Fruit fly (Drosophila melanogaster) whole organism, embryonic: ENCODE results near the gene baf.

Experiments
- Antp ChIP-seq: fragments of 200-800 bp; sonication (Bioruptor generic); optimal IDR thresholded peaks from 3 replicates; lab custom pipeline; 2016; ENCODE audit warnings: missing biosample characterization, missing genetic modification characterization
- Asciz ChIP-seq: fragments of 200-800 bp; sonication (Bioruptor generic); optimal IDR thresholded peaks from 2 replicates; lab custom pipeline; 2017; ENCODE audit warnings: missing biosample characterization, mild to moderate bottlenecking, missing genetic modification characterization, missing genetic modification reagents
- Bgb ChIP-seq: fragments of 200-800 bp; sonication (Bioruptor generic); IDR thresholded peaks from 2 replicates; pipeline ENCODE4 v1.3.6; 2022; ENCODE audit warnings: missing biosample characterization, missing genetic modification characterization; ENCODE audit not compliant: partially characterized antibody
- Bteb2 ChIP-seq: fragments of 200-800 bp; sonication (Bioruptor generic); optimal IDR thresholded peaks from 2 replicates; lab custom pipeline; 2016; ENCODE audit warnings: missing biosample characterization, missing genetic modification characterization
- CG11723 ChIP-seq: fragments of 200-800 bp; sonication (Bioruptor generic); optimal IDR thresholded peaks from 2 replicates; lab custom pipeline; 2017; ENCODE audit warnings: missing biosample characterization, mild to moderate bottlenecking, missing genetic modification characterization
- CG12299 ChIP-seq: fragments of 200-800 bp; sonication (Bioruptor generic); optimal IDR thresholded peaks from 2 replicates; lab custom pipeline; 2018; ENCODE audit warnings: missing biosample characterization, mild to moderate bottlenecking, missing genetic modification characterization
- CG13296 ChIP-seq: fragments of 200-800 bp; sonication (Bioruptor generic); optimal IDR thresholded peaks from 3 replicates; lab custom pipeline; 2018; ENCODE audit warnings: missing biosample characterization, mild to moderate bottlenecking, missing genetic modification characterization
- CG14667 ChIP-seq: fragments of 200-800 bp; sonication (Bioruptor generic); IDR thresholded peaks from 2 replicates; pipeline ENCODE4 v1.3.6; 2022; ENCODE audit warnings: missing biosample characterization, missing genetic modification characterization
- CG15011 ChIP-seq: fragments of 200-800 bp; sonication (Bioruptor generic); optimal IDR thresholded peaks from 3 replicates; lab custom pipeline; 2018; ENCODE audit warnings: missing biosample characterization, mild to moderate bottlenecking, missing genetic modification characterization
- CG15479 ChIP-seq: fragments of 200-800 bp; sonication (Bioruptor generic); optimal IDR thresholded peaks from 3 replicates; lab custom pipeline; 2019; ENCODE audit warnings: missing biosample characterization, mild to moderate bottlenecking, missing genetic modification characterization, moderate library complexity
- CG1602 ChIP-seq: fragments of 200-800 bp; sonication (Bioruptor generic); optimal IDR thresholded peaks from 3 replicates; lab custom pipeline; 2016; ENCODE audit warnings: missing biosample characterization, missing genetic modification characterization
- CG16863 ChIP-seq: fragments of 200-800 bp; sonication (Bioruptor generic); optimal IDR thresholded peaks from 3 replicates; lab custom pipeline; 2016; ENCODE audit warnings: missing biosample characterization, missing genetic modification characterization
- CG17829 ChIP-seq: fragments of 200-800 bp; optimal IDR thresholded peaks from 2 replicates; lab custom pipeline; 2019; ENCODE audit warnings: missing biosample characterization, mild to moderate bottlenecking, missing genetic modification characterization, moderate library complexity
- CG1832 ChIP-seq: fragments of 200-800 bp; sonication (Bioruptor generic); optimal IDR thresholded peaks from 2 replicates; lab custom pipeline; 2017; ENCODE audit warnings: missing biosample characterization, mild to moderate bottlenecking, missing genetic modification characterization, inconsistent platforms
- CG30020 ChIP-seq: fragments of 200-800 bp; optimal IDR thresholded peaks from 2 replicates; lab custom pipeline; 2019; ENCODE audit warnings: missing biosample characterization, mild to moderate bottlenecking, missing genetic modification characterization, moderate library complexity
- CG31365 ChIP-seq: fragments of 200-800 bp; sonication (Bioruptor generic); optimal IDR thresholded peaks from 2 replicates; lab custom pipeline; 2018; ENCODE audit warnings: missing biosample characterization, mild to moderate bottlenecking, missing genetic modification characterization
- CG3281 ChIP-seq: fragments of 200-800 bp; sonication (Bioruptor generic); optimal IDR thresholded peaks from 3 replicates; lab custom pipeline; 2017; ENCODE audit warnings: missing biosample characterization, mild to moderate bottlenecking, missing genetic modification characterization
- CG3726 ChIP-seq: fragments of 200-800 bp; sonication (Bioruptor generic); IDR thresholded peaks from 3 replicates; pipeline ENCODE4, ENCODE4 v1.3.6; 2022; ENCODE audit warnings: missing biosample characterization, missing genetic modification characterization
- CG3847 ChIP-seq: fragments of 200-800 bp; sonication (Bioruptor generic); IDR thresholded peaks from 2 replicates; pipeline ENCODE4 v1.3.6; 2022; ENCODE audit warnings: missing biosample characterization, missing genetic modification characterization
- CG4328 ChIP-seq: fragments of 200-800 bp; sonication (Bioruptor generic); optimal IDR thresholded peaks from 3 replicates; lab custom pipeline; 2017; ENCODE audit warnings: missing biosample characterization, missing genetic modification reagents, missing genetic modification characterization
- CG4424 ChIP-seq: fragments of 200-800 bp; sonication (Bioruptor generic); optimal IDR thresholded peaks from 3 replicates; lab custom pipeline; 2016; ENCODE audit warnings: missing biosample characterization, missing genetic modification characterization
- CG4730 ChIP-seq: fragments of 200-800 bp; sonication (Bioruptor generic); IDR thresholded peaks from 2 replicates; pipeline ENCODE4 v1.3.6; 2022; ENCODE audit warnings: missing biosample characterization, missing genetic modification characterization
- CG6272 ChIP-seq: fragments of 200-800 bp; sonication (Bioruptor generic); IDR thresholded peaks from 2 replicates; pipeline ENCODE4 v1.3.6; 2022; ENCODE audit warnings: missing biosample characterization, missing genetic modification characterization
- CG8944 ChIP-seq: fragments of 200-800 bp; sonication (Bioruptor generic); optimal IDR thresholded peaks from 3 replicates; lab custom pipeline; 2016; ENCODE audit warnings: missing biosample characterization, missing genetic modification characterization
- CrebB ChIP-seq: fragments of 200-800 bp; sonication (Bioruptor generic); optimal IDR thresholded peaks from 3 replicates; lab custom pipeline; 2018; ENCODE audit warnings: missing biosample characterization, mild to moderate bottlenecking, missing genetic modification characterization
- Dip2 ChIP-seq: fragments of 200-800 bp; sonication (Bioruptor generic); IDR thresholded peaks from 2 replicates; pipeline ENCODE4 v1.3.6; 2022; ENCODE audit warnings: missing biosample characterization, missing genetic modification characterization
- Doc3 ChIP-seq: fragments of 200-800 bp; sonication (Bioruptor generic); IDR thresholded peaks from 3 replicates; pipeline ENCODE4 v1.3.6; 2022; ENCODE audit warnings: missing biosample characterization, missing genetic modification characterization; ENCODE audit not compliant: partially characterized antibody
- HLH54F ChIP-seq: fragments of 200-800 bp; sonication (Bioruptor generic); optimal IDR thresholded peaks from 3 replicates; lab custom pipeline; 2016; ENCODE audit warnings: missing biosample characterization, missing genetic modification characterization
- HmgD ChIP-seq: fragments of 200-800 bp; sonication (Bioruptor generic); optimal IDR thresholded peaks from 3 replicates; lab custom pipeline; 2016; ENCODE audit warnings: missing biosample characterization, missing genetic modification characterization
- Hmx ChIP-seq: fragments of 200-800 bp; sonication (Bioruptor generic); optimal IDR thresholded peaks from 2 replicates; lab custom pipeline; 2016; ENCODE audit warnings: missing biosample characterization, missing genetic modification characterization
- Lpt ChIP-seq: fragments of >200 bp; optimal IDR thresholded peaks from 2 replicates; lab custom pipeline; 2018; ENCODE audit warnings: missing biosample characterization, missing genetic modification characterization
- MBD-R2 ChIP-seq: fragments of 200-800 bp; sonication (Bioruptor generic); IDR thresholded peaks from 2 replicates; pipeline ENCODE4 v1.3.6; 2022; ENCODE audit warnings: missing biosample characterization, missing genetic modification characterization
- Max ChIP-seq: fragments of 200-800 bp; sonication (Bioruptor generic); optimal IDR thresholded peaks from 2 replicates; lab custom pipeline; 2016; ENCODE audit warnings: missing biosample characterization, mild to moderate bottlenecking, missing genetic modification characterization
- NFAT ChIP-seq: fragments of 200-800 bp; sonication (Bioruptor generic); IDR thresholded peaks from 2 replicates; pipeline ENCODE4 v1.3.6; 2022; ENCODE audit warnings: missing biosample characterization, missing genetic modification characterization
- Nf-YB ChIP-seq: fragments of 200-800 bp; sonication (Bioruptor generic); optimal IDR thresholded peaks from 3 replicates; lab custom pipeline; 2019; ENCODE audit warnings: missing biosample characterization, mild to moderate bottlenecking, missing genetic modification characterization, moderate library complexity
- Xbp1 ChIP-seq: fragments of 200-800 bp; sonication (Bioruptor generic); optimal IDR thresholded peaks from 3 replicates; lab custom pipeline; 2016; ENCODE audit warnings: missing biosample characterization, mild to moderate bottlenecking, missing genetic modification characterization
- Xrp1 ChIP-seq: fragments of 200-800 bp; sonication (Bioruptor generic); IDR thresholded peaks from 2 replicates; pipeline ENCODE4 v1.3.6; 2022; ENCODE audit warnings: missing biosample characterization, missing genetic modification characterization
- YL-1 ChIP-seq: fragments of 200-800 bp; sonication (Bioruptor generic); optimal IDR thresholded peaks from 3 replicates; lab custom pipeline; 2017; ENCODE audit warnings: missing biosample characterization, mild to moderate bottlenecking, missing genetic modification characterization
- amos ChIP-seq: fragments of 200-800 bp; sonication (Bioruptor generic); IDR thresholded peaks from 2 replicates; pipeline ENCODE4 v1.3.6; 2022; ENCODE audit warnings: missing biosample characterization, missing genetic modification characterization; ENCODE audit not compliant: partially characterized antibody
- cg ChIP-seq: fragments of 200-800 bp; sonication (Bioruptor generic); optimal IDR thresholded peaks from 3 replicates; lab custom pipeline; 2019; ENCODE audit warnings: missing biosample characterization, mild to moderate bottlenecking, missing genetic modification characterization, moderate library complexity
- exex ChIP-seq: fragments of 200-800 bp; sonication (Bioruptor generic); optimal IDR thresholded peaks from 4 replicates; lab custom pipeline; 2018; ENCODE audit warnings: missing biosample characterization, mild to moderate bottlenecking, missing genetic modification characterization, moderate library complexity
- fd96Cb ChIP-seq: fragments of 200-800 bp; sonication (Bioruptor generic); optimal IDR thresholded peaks from 2 replicates; lab custom pipeline; 2018; ENCODE audit warnings: missing biosample characterization, mild to moderate bottlenecking, missing genetic modification characterization, moderate library complexity
- insv ChIP-seq, 2 experiments: fragments of 200-800 bp; sonication (Bioruptor generic); optimal IDR thresholded peaks; 3 replicates each; lab custom pipeline; 2016 to 2018; ENCODE audit warnings: missing biosample characterization in 2 of 2, missing genetic modification characterization in 2 of 2
- inv ChIP-seq: fragments of 200-800 bp; sonication (Bioruptor generic); IDR thresholded peaks from 2 replicates; pipeline ENCODE4 v1.3.6; 2022; ENCODE audit warnings: missing biosample characterization, missing genetic modification characterization; ENCODE audit not compliant: partially characterized antibody
- mam ChIP-seq: fragments of 200-800 bp; sonication (Bioruptor generic); optimal IDR thresholded peaks from 3 replicates; lab custom pipeline; 2016; ENCODE audit warnings: missing biosample characterization, missing genetic modification characterization
- nmo ChIP-seq: fragments of 200-800 bp; sonication (Bioruptor generic); optimal IDR thresholded peaks from 2 replicates; lab custom pipeline; 2018; ENCODE audit warnings: missing biosample characterization, mild to moderate bottlenecking, missing genetic modification characterization, moderate library complexity
- phol ChIP-seq: fragments of 200-800 bp; sonication (Bioruptor generic); optimal IDR thresholded peaks from 3 replicates; lab custom pipeline; 2018; ENCODE audit warnings: missing biosample characterization, mild to moderate bottlenecking, missing genetic modification characterization, moderate library complexity
- slbo ChIP-seq: fragments of 200-800 bp; sonication (Bioruptor generic); IDR thresholded peaks from 2 replicates; pipeline ENCODE4 v1.3.6; 2022; ENCODE audit warnings: missing biosample characterization, missing genetic modification characterization
- vvl ChIP-seq: fragments of 200-800 bp; sonication (Bioruptor generic); IDR thresholded peaks from 2 replicates; pipeline ENCODE4 v1.3.6; 2022; ENCODE audit warnings: missing biosample characterization, missing genetic modification characterization
- zen2 ChIP-seq: fragments of 200-800 bp; sonication (Bioruptor generic); IDR thresholded peaks from 3 replicates; pipeline ENCODE4 v1.3.6; 2022; ENCODE audit warnings: missing biosample characterization, missing genetic modification characterization; ENCODE audit not compliant: partially characterized antibody
- zfh1 ChIP-seq: fragments of 200-800 bp; sonication (Bioruptor generic); IDR thresholded peaks from 3 replicates; pipeline ENCODE4 v1.3.6; 2022; ENCODE audit warnings: missing biosample characterization, missing genetic modification characterization

Gene baf

DNA sequence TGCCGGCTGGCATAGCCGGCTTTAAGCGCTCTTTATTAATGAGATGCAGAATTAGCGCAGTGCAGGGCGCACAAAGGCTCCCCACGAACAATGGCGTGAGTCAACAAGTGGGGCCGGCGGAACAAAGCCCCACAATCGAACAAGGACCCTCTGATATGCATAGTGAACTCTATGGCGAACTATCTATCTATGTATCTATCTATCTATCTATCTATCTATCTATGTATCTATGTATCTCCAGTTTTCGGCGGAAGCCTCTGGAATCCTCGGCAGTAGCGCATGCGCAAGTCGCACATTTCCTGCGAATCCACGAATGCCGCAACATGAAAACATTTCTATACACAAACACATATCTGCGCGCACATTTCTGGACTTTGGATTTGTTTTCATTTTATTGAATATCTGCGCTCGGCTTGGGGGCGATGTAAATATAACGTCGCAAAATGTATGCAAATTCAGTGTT lies 28.7 kb upstream of the baf start (continued):
- TF ChIP-seq zfh1 (GFP tag; lab: Robert Waterston, UW) (no peak), CG17829 (tag; lab: Kevin White, UChicago) (no peak), mam (peak; percentile 47), CG12299 (tag; lab: Kevin White, UChicago) (no peak), nmo (no peak), CG4730 (no peak), CG16863 (GFP tag; lab: Kevin White, UChicago) (no peak), CG4424 (GFP tag; lab: Kevin White, UChicago) (no peak), vvl (GFP tag; lab: Robert Waterston, UW) (peak; percentile 23; the same call in 1 of the 2 replicates), CG31365 (tag; lab: Kevin White, UChicago) (no peak), CG3281 (GFP tag; lab: Kevin White, UChicago) (peak; percentile 61), zen2 (GFP tag; lab: Robert Waterston, UW) (no peak), Antp (GFP tag; lab: Kevin White, UChicago) (no peak), HmgD (GFP tag; lab: Kevin White, UChicago) (no peak), slbo (GFP tag; lab: Robert Waterston, UW) (peak; percentile 74), Doc3 (no peak), CG3726 (GFP tag; lab: Robert Waterston, UW) (no peak), CG13296 (no peak), CG15011 (GFP tag; lab: Kevin White, UChicago) (no peak), amos (no peak), MBD-R2 (no peak), Asciz (GFP tag; lab: Kevin White, UChicago) (no peak), CG1602 (GFP tag; lab: Kevin White, UChicago) (no peak), insv (GFP tag; optimal IDR thresholded peaks at IDR 0.05; lab: Kevin White, UChicago) (no peak), Xrp1 (no peak), CG1832 (GFP tag; lab: Kevin White, UChicago) (no peak), Hmx (GFP tag; lab: Kevin White, UChicago) (no peak), NFAT (peak; percentile 9; the same call in 1 of the 2 replicates), CG8944 (no peak), Nf-YB (GFP tag; lab: Kevin White, UChicago) (no peak), Dip2 (GFP tag; lab: Robert Waterston, UW) (no peak), CrebB (tag; lab: Kevin White, UChicago) (no peak), CG11723 (GFP tag; lab: Kevin White, UChicago) (no peak), CG3847 (GFP tag; lab: Robert Waterston, UW) (peak; percentile 47), Bteb2 (GFP tag; lab: Kevin White, UChicago) (peak; percentile 35), Lpt (GFP tag; lab: Kevin White, UChicago) (no peak), CG30020 (tag; lab: Kevin White, UChicago) (no peak), Xbp1 (GFP tag; lab: Kevin White, UChicago) (peak; percentile 9), Bgb (GFP tag; lab: Robert Waterston, UW) (no peak), inv (no peak), CG14667 (GFP tag; lab: Robert Waterston, UW) (no peak), YL-1 (no peak), CG6272 (GFP tag; lab: Robert Waterston, UW) (no peak), fd96Cb (tag; lab: Kevin White, UChicago) (no peak), HLH54F (peak; percentile 45), Max (GFP tag; lab: Kevin White, UChicago) (no peak), phol (tag; lab: Kevin White, UChicago) (no peak), CG4328 (GFP tag; lab: Kevin White, UChicago) (no peak), exex (tag; lab: Kevin White, UChicago) (no peak), CG15479 (no peak), cg (GFP tag; lab: Kevin White, UChicago) (no peak)
